Worm (Caenorhabditis elegans) whole organism, L1 larva: Measurements from ENCODE around the gene fbxb-75.

Experiments
- C04F5.9 ChIP-seq: sonication (generic microtip); optimal IDR thresholded peaks from 2 replicates; lab custom pipeline; 2016; ENCODE audit warnings: missing genetic modification characterization, missing compliant biosample characterization
- F16B12.6 ChIP-seq: fragments of 150-350 bp; optimal IDR thresholded peaks from 2 replicates; lab custom pipeline; 2014; ENCODE audit warnings: missing biosample characterization, missing genetic modification characterization
- Y116A8C.19 ChIP-seq: sonication (generic microtip); optimal IDR thresholded peaks from 2 replicates; lab custom pipeline; 2016; ENCODE audit warnings: missing compliant biosample characterization, missing genetic modification characterization, borderline replicate concordance
- aha-1 ChIP-seq: fragments of 150-350 bp; optimal IDR thresholded peaks from 2 replicates; lab custom pipeline; 2014; ENCODE audit warnings: missing biosample characterization, missing genetic modification characterization
- alr-1 ChIP-seq: fragments of 200-800 bp; sonication (Bioruptor generic); optimal IDR thresholded peaks from 2 replicates; lab custom pipeline; 2018; ENCODE audit warnings: borderline replicate concordance, mild to moderate bottlenecking, missing genetic modification characterization, missing compliant biosample characterization
- aly-2 ChIP-seq: fragments of 150-350 bp; optimal IDR thresholded peaks from 2 replicates; lab custom pipeline; 2014; ENCODE audit warnings: missing biosample characterization, missing genetic modification characterization
- ama-1 ChIP-seq: fragments of 150-350 bp; optimal IDR thresholded peaks from 2 replicates; lab custom pipeline; 2014
- blmp-1 ChIP-seq: fragments of 150-350 bp; optimal IDR thresholded peaks from 2 replicates; lab custom pipeline; 2014; ENCODE audit warnings: missing biosample characterization, missing genetic modification characterization
- ceh-8 ChIP-seq: fragments of 200-800 bp; sonication (Bioruptor generic); optimal IDR thresholded peaks from 2 replicates; lab custom pipeline; 2018; ENCODE audit warnings: mild to moderate bottlenecking, missing genetic modification characterization, moderate library complexity, missing compliant biosample characterization
- ceh-88 ChIP-seq: fragments of 200-800 bp; sonication (Bioruptor generic); IDR thresholded peaks from 2 replicates; pipeline ENCODE4 v1.3.6; 2022; ENCODE audit warnings: missing genetic modification characterization, missing compliant biosample characterization
- ceh-90 ChIP-seq: sonication (generic microtip); optimal IDR thresholded peaks from 2 replicates; lab custom pipeline; 2016; ENCODE audit warnings: missing genetic modification characterization, missing compliant biosample characterization
- dpl-1 ChIP-seq, 3 experiments: fragments of 150-350 bp in 2 of 3; sonication (generic microtip) in 1 of 3; optimal IDR thresholded peaks; 2 replicates each; lab custom pipeline; 2014 to 2017; ENCODE audit warnings: missing biosample characterization in 3 of 3, missing genetic modification characterization in 3 of 3, missing genetic modification reagents in 3 of 3
- dsc-1 ChIP-seq: sonication (generic microtip); optimal IDR thresholded peaks from 2 replicates; lab custom pipeline; 2016; ENCODE audit warnings: mild to moderate bottlenecking, missing genetic modification characterization, missing compliant biosample characterization
- efl-1 ChIP-seq, 4 experiments: fragments of 150-350 bp; optimal IDR thresholded peaks in 3 of 4; peaks in 1 of 4; 1 replicate in 1 of 4; 2 replicates in 3 of 4; lab custom pipeline; 2014; ENCODE audit warnings: missing biosample characterization in 2 of 4, missing genetic modification characterization in 2 of 4, missing genetic modification reagents in 2 of 4
- efl-3 ChIP-seq: fragments of 200-800 bp; sonication (Bioruptor generic); optimal IDR thresholded peaks from 2 replicates; lab custom pipeline; 2018; ENCODE audit warnings: mild to moderate bottlenecking, missing genetic modification characterization, missing compliant biosample characterization
- egl-13 ChIP-seq: sonication (generic microtip); optimal IDR thresholded peaks from 2 replicates; lab custom pipeline; 2016; ENCODE audit warnings: missing genotype, missing genetic modification reagents, missing genetic modification characterization, missing compliant biosample characterization
- egl-27 ChIP-seq, 2 experiments: fragments of 150-350 bp in 1 of 2; sonication (generic microtip); optimal IDR thresholded peaks; 3 replicates each; lab custom pipeline; 2017 to 2018; ENCODE audit warnings: missing biosample characterization in 2 of 2, missing genetic modification characterization in 2 of 2, missing genetic modification reagents in 2 of 2
- elt-2 ChIP-seq: sonication (generic microtip); optimal IDR thresholded peaks from 2 replicates; lab custom pipeline; 2016; ENCODE audit warnings: missing genetic modification characterization, mild to moderate bottlenecking, inconsistent platforms, missing compliant biosample characterization, missing genetic modification reagents
- elt-3 ChIP-seq, 6 experiments: fragments of 150-350 bp in 1 of 6; sonication (generic microtip); optimal IDR thresholded peaks; 2 replicates each; lab custom pipeline; 2017 to 2018; ENCODE audit warnings: missing biosample characterization in 6 of 6, missing genetic modification characterization in 6 of 6, inconsistent platforms in 1 of 6
- fkh-10 ChIP-seq: sonication (generic microtip); optimal IDR thresholded peaks from 2 replicates; lab custom pipeline; 2017; ENCODE audit warnings: missing biosample characterization, missing genetic modification reagents, missing genetic modification characterization
- fkh-4 ChIP-seq: sonication (generic microtip); optimal IDR thresholded peaks from 2 replicates; lab custom pipeline; 2016; ENCODE audit warnings: missing compliant biosample characterization, missing genetic modification characterization, borderline replicate concordance
- hlh-17 ChIP-seq: fragments of 200-800 bp; sonication (Bioruptor generic); optimal IDR thresholded peaks from 2 replicates; lab custom pipeline; 2018; ENCODE audit warnings: missing genetic modification characterization, mild to moderate bottlenecking, missing compliant biosample characterization, moderate library complexity, borderline replicate concordance
- hlh-4 ChIP-seq: sonication (generic microtip); optimal IDR thresholded peaks from 2 replicates; lab custom pipeline; 2016; ENCODE audit warnings: mild to moderate bottlenecking, missing genetic modification characterization, missing compliant biosample characterization
- hpl-2 ChIP-seq: fragments of 150-350 bp; optimal IDR thresholded peaks from 2 replicates; lab custom pipeline; 2014; ENCODE audit warnings: missing biosample characterization, missing genetic modification reagents, missing genetic modification characterization
- isw-1 ChIP-seq: fragments of 200-800 bp; sonication (Bioruptor generic); IDR thresholded peaks from 2 replicates; pipeline ENCODE4 v1.3.6; 2022; ENCODE audit warnings: missing genetic modification characterization, missing compliant biosample characterization
- lin-15B ChIP-seq: fragments of 150-350 bp; sonication (generic microtip); optimal IDR thresholded peaks from 3 replicates; lab custom pipeline; 2014; ENCODE audit warnings: missing biosample characterization, missing genetic modification characterization
- lin-35 ChIP-seq, 2 experiments: fragments of 150-350 bp; optimal IDR thresholded peaks; 2 replicates each; lab custom pipeline; 2014; ENCODE audit warnings: missing biosample characterization in 2 of 2, missing genetic modification characterization in 2 of 2, missing genetic modification reagents in 2 of 2
- mab-9 ChIP-seq: fragments of 200-800 bp; sonication (Bioruptor generic); IDR thresholded peaks from 2 replicates; pipeline ENCODE4 v1.3.6; 2022; ENCODE audit warnings: missing genetic modification reagents, missing genetic modification characterization, missing compliant biosample characterization
- mdl-1 ChIP-seq, 2 experiments: fragments of 150-350 bp; optimal IDR thresholded peaks; 2 replicates each; lab custom pipeline; 2014 to 2017; ENCODE audit warnings: missing biosample characterization in 2 of 2, missing genetic modification characterization in 2 of 2, inconsistent platforms in 1 of 2
- mef-2 ChIP-seq: fragments of 150-350 bp; optimal IDR thresholded peaks from 2 replicates; lab custom pipeline; 2014; ENCODE audit warnings: missing biosample characterization, missing genetic modification characterization
- nhr-11 ChIP-seq: fragments of 150-350 bp; optimal IDR thresholded peaks from 2 replicates; lab custom pipeline; 2014; ENCODE audit warnings: missing biosample characterization, missing genetic modification characterization
- nhr-12 ChIP-seq: sonication (generic microtip); optimal IDR thresholded peaks from 2 replicates; lab custom pipeline; 2017; ENCODE audit warnings: missing biosample characterization, missing genetic modification characterization
- nhr-19 ChIP-seq: fragments of 200-800 bp; sonication (Bioruptor generic); conservative IDR thresholded peaks from 2 replicates; pipeline ENCODE4 v1.3.6; 2022; ENCODE audit warnings: missing genetic modification characterization, missing compliant biosample characterization
- nhr-47 ChIP-seq: sonication (generic microtip); optimal IDR thresholded peaks from 2 replicates; lab custom pipeline; 2016; ENCODE audit warnings: mild to moderate bottlenecking, missing genetic modification characterization, moderate library complexity, missing compliant biosample characterization
- nhr-76 ChIP-seq: sonication (generic microtip); optimal IDR thresholded peaks from 2 replicates; lab custom pipeline; 2017; ENCODE audit warnings: missing biosample characterization, missing genetic modification characterization
- nhr-77 ChIP-seq: fragments of 150-350 bp; optimal IDR thresholded peaks from 2 replicates; lab custom pipeline; 2014; ENCODE audit warnings: missing biosample characterization, missing genetic modification characterization
- nhr-84 ChIP-seq: sonication (generic microtip); optimal IDR thresholded peaks from 2 replicates; lab custom pipeline; 2017; ENCODE audit warnings: missing biosample characterization, missing genetic modification characterization
- nhr-85 ChIP-seq: sonication (generic microtip); peaks from one replicate; lab custom pipeline; 2016; ENCODE audit warnings: missing genetic modification characterization, inconsistent platforms, missing compliant biosample characterization
- pag-3 ChIP-seq: sonication (generic microtip); optimal IDR thresholded peaks from 2 replicates; lab custom pipeline; 2017; ENCODE audit warnings: missing genetic modification characterization, mild to moderate bottlenecking, missing compliant biosample characterization, antibody characterized with exemption, borderline replicate concordance; ENCODE audit not compliant: insufficient read depth
- pqm-1 ChIP-seq: sonication (generic microtip); optimal IDR thresholded peaks from 3 replicates; lab custom pipeline; 2017; ENCODE audit warnings: missing biosample characterization, missing genetic modification characterization
- rnt-1 ChIP-seq: sonication (generic microtip); optimal IDR thresholded peaks from 2 replicates; lab custom pipeline; 2016; ENCODE audit warnings: mild to moderate bottlenecking, missing genetic modification characterization, moderate library complexity, missing compliant biosample characterization
- skn-1 ChIP-seq: fragments of 150-350 bp; optimal IDR thresholded peaks from 2 replicates; lab custom pipeline; 2014; ENCODE audit warnings: missing biosample characterization, missing genetic modification characterization
- snpc-4 ChIP-seq: fragments of 150-350 bp; optimal IDR thresholded peaks from 2 replicates; lab custom pipeline; 2014; ENCODE audit warnings: missing biosample characterization, missing genetic modification characterization
- sox-4 ChIP-seq: sonication (generic microtip); optimal IDR thresholded peaks from 2 replicates; lab custom pipeline; 2016; ENCODE audit warnings: missing genetic modification characterization, missing compliant biosample characterization
- sptf-1 ChIP-seq: fragments of 150-350 bp; optimal IDR thresholded peaks from 2 replicates; lab custom pipeline; 2014; ENCODE audit warnings: missing biosample characterization, missing genetic modification characterization
- swsn-7 ChIP-seq: sonication (generic microtip); optimal IDR thresholded peaks from 2 replicates; lab custom pipeline; 2016; ENCODE audit warnings: missing genetic modification characterization, missing compliant biosample characterization
- unc-130 ChIP-seq: fragments of 150-350 bp; optimal IDR thresholded peaks from 2 replicates; lab custom pipeline; 2017; ENCODE audit warnings: missing biosample characterization, missing genetic modification characterization, inconsistent platforms
- unc-30 ChIP-seq: sonication (generic microtip); optimal IDR thresholded peaks from 2 replicates; lab custom pipeline; 2017; ENCODE audit warnings: missing biosample characterization, missing genetic modification characterization
- unc-86 ChIP-seq: sonication (generic microtip); optimal IDR thresholded peaks from 2 replicates; lab custom pipeline; 2016; ENCODE audit warnings: missing genetic modification characterization, missing compliant biosample characterization
- unc-98 ChIP-seq: fragments of 200-800 bp; sonication (Bioruptor generic); IDR thresholded peaks from 2 replicates; pipeline ENCODE4 v1.3.6; 2022; ENCODE audit warnings: missing genetic modification characterization, missing compliant biosample characterization
- zag-1 ChIP-seq: fragments of 150-350 bp; optimal IDR thresholded peaks from 2 replicates; lab custom pipeline; 2014; ENCODE audit warnings: missing biosample characterization, missing genetic modification characterization
- zip-4 ChIP-seq: fragments of 200-800 bp; sonication (Bioruptor generic); optimal IDR thresholded peaks from 2 replicates; lab custom pipeline; 2018; ENCODE audit warnings: mild to moderate bottlenecking, missing genetic modification characterization, moderate library complexity, missing compliant biosample characterization
- ztf-11 ChIP-seq, 2 experiments: sonication (generic microtip); optimal IDR thresholded peaks; 2 replicates each; lab custom pipeline; 2016 to 2017; ENCODE audit warnings: missing genetic modification characterization in 2 of 2, missing biosample characterization in 1 of 2, missing compliant biosample characterization in 1 of 2

The fbxb-75 gene

DNA sequence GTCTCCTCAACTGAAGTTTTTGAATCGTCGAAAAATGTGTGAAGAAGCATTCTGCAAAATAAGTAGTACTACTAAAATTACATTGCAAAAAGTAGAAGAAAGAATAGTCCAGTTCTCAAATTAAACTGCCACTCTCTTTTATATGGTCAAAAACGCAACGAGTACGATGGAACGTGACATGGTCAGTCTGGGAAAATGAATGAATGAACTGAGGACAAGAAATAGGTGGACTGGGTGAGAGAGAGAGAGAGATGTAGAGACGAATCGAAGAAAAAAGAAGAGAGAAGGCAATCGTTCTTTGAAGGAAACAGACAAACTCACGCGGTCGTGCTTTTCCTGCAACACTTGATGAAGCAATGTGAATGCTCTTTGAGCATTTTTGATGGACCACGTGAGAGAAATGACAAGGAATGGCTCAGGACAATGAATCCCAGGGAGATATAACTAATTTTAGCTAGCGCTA lies 36.1 kb upstream of the fbxb-75 start, which contains the start of gene M01H9.3:
TSS of gene M01H9.3 (minus strand) at position 51 of the 463 bp plus-strand sequence.
- peak; percentile 65 for TF ChIP-seq elt-2 (tag; lab: Kevin White, UChicago)
- TF ChIP-seq nhr-12 (tag; lab: Kevin White, UChicago) = no peak
- peak; percentile 67 for TF ChIP-seq swsn-7 (tag; lab: Kevin White, UChicago)
- TF ChIP-seq hpl-2 (GFP tag; lab: Kevin White, UChicago) = no peak
- no peak for TF ChIP-seq fkh-4 (tag; lab: Kevin White, UChicago)
- peak; percentile 62 to 80 for TF ChIP-seq lin-35 (GFP tag; optimal IDR thresholded peaks at IDR 0.05; lab: Kevin White, UChicago)
- no peak for TF ChIP-seq unc-98 (GFP tag; lab: Robert Waterston, UW)
- TF ChIP-seq ama-1 (lab: Kevin White, UChicago) = peak; percentile 65
- TF ChIP-seq dsc-1 (tag; lab: Kevin White, UChicago) = no peak
- TF ChIP-seq unc-130 = peak; percentile 85
- TF ChIP-seq C04F5.9 = no peak
- TF ChIP-seq egl-13 (tag; lab: Kevin White, UChicago) = no peak
- TF ChIP-seq fkh-10 = peak; percentile 8
- no peak for TF ChIP-seq pag-3 (tag; lab: Kevin White, UChicago)
- no peak for TF ChIP-seq unc-30
- TF ChIP-seq isw-1 (GFP tag; lab: Robert Waterston, UW) = peak; percentile 27
- no peak for TF ChIP-seq ztf-11 (tag; optimal IDR thresholded peaks at IDR 0.05; lab: Kevin White, UChicago)
- peak; percentile 98 for TF ChIP-seq nhr-19 (GFP tag; lab: Robert Waterston, UW)
- peak; percentile 21 for TF ChIP-seq skn-1
- peak; percentile 7 for TF ChIP-seq aly-2
- TF ChIP-seq mdl-1 (tag; optimal IDR thresholded peaks at IDR 0.05; lab: Kevin White, UChicago) = peak in 1 of 2 experiments; percentile 97
- no peak for TF ChIP-seq aha-1
- TF ChIP-seq F16B12.6 = no peak
- peak; percentile 51 for TF ChIP-seq nhr-47
- TF ChIP-seq elt-3 (tag; optimal IDR thresholded peaks at IDR 0.05; lab: Kevin White, UChicago) = no peak
- TF ChIP-seq alr-1 = no peak
- peak; percentile 79 for TF ChIP-seq rnt-1 (tag; lab: Kevin White, UChicago)
- TF ChIP-seq snpc-4 (tag; lab: Kevin White, UChicago) = no peak
- peak; percentile 79 for TF ChIP-seq nhr-85 (tag; lab: Kevin White, UChicago)
- TF ChIP-seq efl-3 = no peak
- no peak for TF ChIP-seq mab-9 (GFP tag; lab: Robert Waterston, UW)
- no peak for TF ChIP-seq nhr-11 (tag; lab: Kevin White, UChicago)
- no peak for TF ChIP-seq Y116A8C.19 (tag; lab: Kevin White, UChicago)
- TF ChIP-seq nhr-76 (tag; lab: Kevin White, UChicago) = no peak
- no peak for TF ChIP-seq nhr-84 (tag; lab: Kevin White, UChicago)
- no peak for TF ChIP-seq nhr-77 (tag; lab: Kevin White, UChicago)
- no peak for TF ChIP-seq pqm-1
- no peak for TF ChIP-seq egl-27 (tag; optimal IDR thresholded peaks at IDR 0.05; lab: Kevin White, UChicago)
- no peak for TF ChIP-seq ceh-8
- no peak for TF ChIP-seq hlh-17 (GFP tag; lab: Kevin White, UChicago)
- TF ChIP-seq zag-1 (tag; lab: Kevin White, UChicago) = no peak
- TF ChIP-seq mef-2 = peak; percentile 67
- TF ChIP-seq zip-4 = no peak
- TF ChIP-seq sox-4 (tag; lab: Kevin White, UChicago) = no peak
- TF ChIP-seq ceh-90 (tag; lab: Kevin White, UChicago) = no peak
- TF ChIP-seq dpl-1 (GFP tag; optimal IDR thresholded peaks at IDR 0.05; lab: Kevin White, UChicago) = peak; percentile 33 to 60 (median 53)
- no peak for TF ChIP-seq sptf-1 (tag; lab: Kevin White, UChicago)
- TF ChIP-seq unc-86 (tag; lab: Kevin White, UChicago) = peak; percentile 80
- TF ChIP-seq efl-1 (optimal IDR thresholded peaks at IDR 0.05; lab: Kevin White, UChicago) = peak; percentile 22 to 54
- peak; percentile 26 to 93 for TF ChIP-seq efl-1 (GFP tag; optimal IDR thresholded peaks at IDR 0.05 in 1 of 2; lab: Kevin White, UChicago)
- TF ChIP-seq lin-15B (tag; lab: Kevin White, UChicago) = no peak
- TF ChIP-seq blmp-1 (tag; lab: Kevin White, UChicago) = no peak
- TF ChIP-seq hlh-4 (tag; lab: Kevin White, UChicago) = no peak
- peak; percentile 35; the same call in 1 of the 2 replicates for TF ChIP-seq ceh-88 (GFP tag; lab: Robert Waterston, UW)
